Worm (Caenorhabditis elegans): Measurements from ENCODE around the gene Y47D7A.7.

The Y47D7A.7 gene

ce11 chrV:4419767-4420322 is at the start of gene Y47D7A.7, which contains the start of gene Y47D7A.2:
Gene Y47D7A.7, minus strand, starts transcription at chrV:4419867.
Gene Y47D7A.2, plus strand, starts transcription at chrV:4420272.
- TF ChIP-seq pqm-1 (tag; optimal IDR thresholded peaks at IDR 0.05): no peak
- no peak for TF ChIP-seq ceh-32 (tag; optimal IDR thresholded peaks at IDR 0.05; ENCODE audit: poor library complexity)
- no peak for TF ChIP-seq daf-19 (GFP tag; conservative IDR thresholded peaks at IDR 0.05)
- TF ChIP-seq R02D3.7 (tag; optimal IDR thresholded peaks at IDR 0.05): no peak
- no peak for TF ChIP-seq aly-2 (tag; optimal IDR thresholded peaks at IDR 0.05)
- TF ChIP-seq rbr-2 (tag; optimal IDR thresholded peaks at IDR 0.05): no peak
- TF ChIP-seq unc-62 (GFP tag; optimal IDR thresholded peaks at IDR 0.05 in 1 of 2): no peak
- no peak for TF ChIP-seq unc-62 (tag; optimal IDR thresholded peaks at IDR 0.05)
- no peak for TF ChIP-seq F26F4.8 (GFP tag; conservative IDR thresholded peaks at IDR 0.05)
- TF ChIP-seq madf-5 (GFP tag; IDR thresholded peaks at IDR 0.05): no peak
- no peak for TF ChIP-seq dmd-8 (GFP tag; IDR thresholded peaks at IDR 0.05)
- TF ChIP-seq hlh-11 (tag; optimal IDR thresholded peaks at IDR 0.05): no peak
- no peak for TF ChIP-seq Y48G9A.11 (GFP tag; IDR thresholded peaks at IDR 0.05)

DNA sequence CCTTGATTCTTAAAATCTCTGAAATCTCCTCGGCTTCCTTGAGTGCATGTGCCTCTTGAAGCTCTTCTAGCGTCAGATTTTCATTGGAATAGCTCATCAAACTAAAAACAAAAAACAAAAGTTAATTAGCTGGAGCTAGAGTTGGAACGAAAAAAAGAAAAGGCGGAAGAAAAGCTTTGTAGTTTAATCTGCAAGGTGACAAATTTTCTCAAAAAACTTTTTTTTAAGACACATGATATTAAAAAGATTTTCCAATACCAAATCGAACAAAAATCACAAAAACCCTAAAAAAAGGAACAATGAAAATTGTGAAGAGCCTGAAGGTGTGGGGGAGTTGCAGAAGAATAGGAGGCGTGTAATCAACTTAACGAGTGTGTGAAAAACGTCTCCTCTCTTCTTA is 35.0 kb upstream of the Y47D7A.7 start, which contains the start of gene gnrr-5:
Gene gnrr-5, minus strand, starts transcription at position 101 of the 400 bp plus-strand sequence.
- TF ChIP-seq Y5F2A.4 (GFP tag; optimal IDR thresholded peaks at IDR 0.05) (no peak), ceh-82 (tag; optimal IDR thresholded peaks at IDR 0.05) (no peak)

DNA sequence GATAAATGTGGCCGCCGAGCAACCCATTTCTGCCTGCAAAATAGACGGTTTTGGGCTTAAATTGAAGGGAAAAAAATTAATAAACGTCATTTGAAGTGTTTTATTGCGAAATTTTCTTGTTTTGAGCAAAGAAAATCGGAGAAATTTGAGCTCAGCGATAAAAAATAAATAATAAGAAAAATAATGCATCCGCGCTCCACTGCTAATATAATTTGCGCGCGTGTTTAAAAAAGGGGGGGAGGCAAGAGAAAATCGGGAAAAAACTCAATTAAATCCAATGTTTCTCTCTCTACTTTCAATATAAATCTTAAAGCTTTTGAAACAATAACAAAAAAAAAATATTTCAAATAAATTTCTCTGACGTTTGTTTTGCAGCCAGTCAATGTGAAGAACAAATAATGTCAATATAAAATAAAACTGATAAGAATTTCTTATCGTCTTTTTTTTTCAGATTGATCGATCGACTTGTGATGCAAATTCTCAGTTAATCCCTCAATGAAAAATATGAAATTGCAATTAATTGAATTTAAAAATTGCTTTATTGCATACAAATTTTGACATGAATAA is 30.9 kb upstream of the Y47D7A.7 start, which contains the start of gene rft-2:
Gene rft-2, minus strand, starts transcription at position 41 of the 567 bp plus-strand sequence.
- TF ChIP-seq arid-1 (GFP tag; conservative IDR thresholded peaks at IDR 0.05) (no peak), lin-38 (GFP tag; IDR thresholded peaks at IDR 0.05) (peak; percentile 97), ces-1 (GFP tag; optimal IDR thresholded peaks at IDR 0.05) (peak; percentile 70), nhr-77 (tag; optimal IDR thresholded peaks at IDR 0.05) (peak; percentile 17), mep-1 (tag; optimal IDR thresholded peaks at IDR 0.05) (peak; percentile 55), mes-2 (tag; optimal IDR thresholded peaks at IDR 0.05; ENCODE audit: poor library complexity, severe bottlenecking) (no peak), nhr-6 (tag; optimal IDR thresholded peaks at IDR 0.05) (no peak), mxl-2 (GFP tag; conservative IDR thresholded peaks at IDR 0.05) (no peak), nhr-102 (tag; optimal IDR thresholded peaks at IDR 0.05) (peak; percentile 13), D1046.2 (GFP tag; IDR thresholded peaks at IDR 0.05) (no peak), rbr-2 (tag; optimal IDR thresholded peaks at IDR 0.05) (peak; percentile 23), dpl-1 (GFP tag; optimal IDR thresholded peaks at IDR 0.05) (peak; percentile 91), zip-11 (GFP tag; IDR thresholded peaks at IDR 0.05) (no peak), fkh-10 (GFP tag; optimal IDR thresholded peaks at IDR 0.05) (peak; percentile 24), aly-2 (tag; optimal IDR thresholded peaks at IDR 0.05) (no peak), fos-1 (tag; optimal IDR thresholded peaks at IDR 0.05) (no peak), ceh-32 (tag; optimal IDR thresholded peaks at IDR 0.05; ENCODE audit: poor library complexity) (no peak), F37D6.2 (tag; optimal IDR thresholded peaks at IDR 0.05) (peak; percentile 9), T20F7.1 (GFP tag; optimal IDR thresholded peaks at IDR 0.05) (no peak), Y48G9A.11 (GFP tag; IDR thresholded peaks at IDR 0.05) (no peak), daf-16 (GFP tag; optimal IDR thresholded peaks at IDR 0.05) (no peak), daf-16 (tag; optimal IDR thresholded peaks at IDR 0.05) (peak; percentile 54), madf-9 (GFP tag; conservative IDR thresholded peaks at IDR 0.05) (no peak), tra-1 (GFP tag; IDR thresholded peaks at IDR 0.05) (no peak), zfp-2 (tag; optimal IDR thresholded peaks at IDR 0.05) (no peak), Y75B8A.6 (GFP tag; IDR thresholded peaks at IDR 0.05) (no peak), F44E2.7 (GFP tag; IDR thresholded peaks at IDR 0.05) (no peak), dve-1 (tag; optimal IDR thresholded peaks at IDR 0.05; ENCODE audit: insufficient read depth) (no peak), nhr-76 (tag; optimal IDR thresholded peaks at IDR 0.05) (no peak), lir-3 (tag; optimal IDR thresholded peaks at IDR 0.05) (no peak), ceh-82 (tag; optimal IDR thresholded peaks at IDR 0.05) (no peak), nhr-28 (tag; optimal IDR thresholded peaks at IDR 0.05) (peak; percentile 32), snpc-4 (tag; optimal IDR thresholded peaks at IDR 0.05) (no peak), sdz-12 (GFP tag; optimal IDR thresholded peaks at IDR 0.05) (no peak), ceh-20 (GFP tag; IDR thresholded peaks at IDR 0.05) (no peak), dmd-9 (GFP tag; IDR thresholded peaks at IDR 0.05) (no peak), ztf-7 (tag; optimal IDR thresholded peaks at IDR 0.05) (no peak)
